Fruit fly (Drosophila melanogaster) whole organism, embryonic: ENCODE data around the gene MFS9.

Experiments
- B-H1 ChIP-seq: fragments of 200-800 bp; sonication (Bioruptor generic); IDR thresholded peaks from 3 replicates; pipeline ENCODE4 v1.3.6; 2022; ENCODE audit warnings: missing biosample characterization, missing genetic modification characterization
- Blimp-1 ChIP-seq: fragments of 200-800 bp; sonication (Bioruptor generic); optimal IDR thresholded peaks from 3 replicates; lab custom pipeline; 2018; ENCODE audit warnings: missing biosample characterization, missing genetic modification characterization, mild to moderate bottlenecking, moderate library complexity, missing genetic modification reagents
- CG1024 ChIP-seq: fragments of 200-800 bp; sonication (Bioruptor generic); IDR thresholded peaks from 2 replicates; pipeline ENCODE4 v1.3.6; 2022; ENCODE audit warnings: missing biosample characterization, missing genetic modification characterization
- CG10267 ChIP-seq: fragments of 200-800 bp; sonication (Bioruptor generic); optimal IDR thresholded peaks from 2 replicates; lab custom pipeline; 2018; ENCODE audit warnings: missing biosample characterization, mild to moderate bottlenecking, missing genetic modification characterization, moderate library complexity
- CG10274 ChIP-seq: fragments of 200-800 bp; sonication (Bioruptor generic); optimal IDR thresholded peaks from 3 replicates; lab custom pipeline; 2017; ENCODE audit warnings: missing biosample characterization, mild to moderate bottlenecking, missing genetic modification characterization
- CG11456 ChIP-seq: fragments of 200-800 bp; sonication (Bioruptor generic); IDR thresholded peaks from 3 replicates; pipeline ENCODE4 v1.3.6; 2022; ENCODE audit warnings: missing biosample characterization, missing genetic modification characterization
- CG12104 ChIP-seq: fragments of 200-800 bp; sonication (Bioruptor generic); optimal IDR thresholded peaks from 3 replicates; lab custom pipeline; 2016; ENCODE audit warnings: missing biosample characterization, missing genetic modification characterization
- CG12659 ChIP-seq: fragments of 200-800 bp; sonication (Bioruptor generic); optimal IDR thresholded peaks from 3 replicates; lab custom pipeline; 2017; ENCODE audit warnings: mild to moderate bottlenecking, missing biosample characterization, missing genetic modification reagents, missing genetic modification characterization
- CG12744 ChIP-seq: fragments of 200-800 bp; sonication (Bioruptor generic); optimal IDR thresholded peaks from 2 replicates; lab custom pipeline; 2016; ENCODE audit warnings: missing biosample characterization, missing genetic modification characterization
- CG14014 ChIP-seq: fragments of 200-800 bp; sonication (Bioruptor generic); IDR thresholded peaks from 2 replicates; pipeline ENCODE4 v1.3.6; 2022; ENCODE audit warnings: missing biosample characterization, missing genetic modification characterization
- CG2712 ChIP-seq: fragments of 200-800 bp; optimal IDR thresholded peaks from 3 replicates; lab custom pipeline; 2019; ENCODE audit warnings: missing biosample characterization, mild to moderate bottlenecking, missing genetic modification characterization, moderate library complexity
- CG33213 ChIP-seq: fragments of 200-800 bp; sonication (Bioruptor generic); optimal IDR thresholded peaks from 3 replicates; lab custom pipeline; 2016; ENCODE audit warnings: missing biosample characterization, missing genetic modification characterization
- CG34376 ChIP-seq: fragments of 200-800 bp; sonication (Bioruptor generic); optimal IDR thresholded peaks from 2 replicates; lab custom pipeline; 2018; ENCODE audit warnings: missing biosample characterization, mild to moderate bottlenecking, missing genetic modification characterization
- CG6791 ChIP-seq: fragments of 200-800 bp; sonication (Bioruptor generic); IDR thresholded peaks from 3 replicates; pipeline ENCODE4 v1.3.6; 2022; ENCODE audit warnings: missing biosample characterization, missing genetic modification characterization; ENCODE audit not compliant: partially characterized antibody
- CG9932 ChIP-seq: fragments of 200-800 bp; sonication (Bioruptor generic); IDR thresholded peaks from 2 replicates; pipeline ENCODE4 v1.3.6; 2022; ENCODE audit warnings: missing biosample characterization, missing genetic modification characterization
- Camta ChIP-seq: fragments of 200-800 bp; sonication (Bioruptor generic); optimal IDR thresholded peaks from 2 replicates; lab custom pipeline; 2016; ENCODE audit warnings: missing biosample characterization, missing genetic modification characterization
- D19A ChIP-seq: fragments of 200-800 bp; optimal IDR thresholded peaks from 3 replicates; lab custom pipeline; 2019; ENCODE audit warnings: missing biosample characterization, mild to moderate bottlenecking, missing genetic modification characterization, moderate library complexity
- E2f1 ChIP-seq: fragments of 200-800 bp; sonication (Bioruptor generic); IDR thresholded peaks from 2 replicates; pipeline ENCODE4 v1.3.6; 2022; ENCODE audit warnings: missing biosample characterization, missing genetic modification characterization
- HLH54F ChIP-seq: fragments of 200-800 bp; sonication (Bioruptor generic); optimal IDR thresholded peaks from 3 replicates; lab custom pipeline; 2016; ENCODE audit warnings: missing biosample characterization, missing genetic modification characterization
- Hsf ChIP-seq: fragments of 200-800 bp; sonication (Bioruptor generic); optimal IDR thresholded peaks from 3 replicates; lab custom pipeline; 2016; ENCODE audit warnings: missing biosample characterization, missing genetic modification characterization
- Lim3 ChIP-seq: fragments of 200-800 bp; sonication (Bioruptor generic); IDR thresholded peaks from 2 replicates; pipeline ENCODE4 v1.3.6; 2022; ENCODE audit warnings: missing biosample characterization, missing genetic modification characterization
- Mes4 ChIP-seq: fragments of 200-800 bp; sonication (Bioruptor generic); optimal IDR thresholded peaks from 2 replicates; lab custom pipeline; 2016; ENCODE audit warnings: missing biosample characterization, missing genetic modification characterization
- NK7.1 ChIP-seq: fragments of 200-800 bp; sonication (Bioruptor generic); optimal IDR thresholded peaks from 3 replicates; lab custom pipeline; 2016; ENCODE audit warnings: missing biosample characterization, missing genetic modification characterization
- Scr ChIP-seq: fragments of 200-800 bp; sonication (Bioruptor generic); IDR thresholded peaks from 2 replicates; pipeline ENCODE4 v1.3.6; 2022; ENCODE audit warnings: missing biosample characterization, missing genetic modification characterization; ENCODE audit not compliant: partially characterized antibody
- Sox102F ChIP-seq: fragments of 200-800 bp; sonication (Bioruptor generic); optimal IDR thresholded peaks from 2 replicates; lab custom pipeline; 2018; ENCODE audit warnings: missing biosample characterization, mild to moderate bottlenecking, missing genetic modification characterization, moderate library complexity
- Sry-β ChIP-seq: fragments of 200-800 bp; sonication (Bioruptor generic); optimal IDR thresholded peaks from 2 replicates; lab custom pipeline; 2018; ENCODE audit warnings: missing biosample characterization, mild to moderate bottlenecking, missing genetic modification characterization, moderate library complexity
- ash1 ChIP-seq: fragments of 200-800 bp; sonication (Bioruptor generic); optimal IDR thresholded peaks from 2 replicates; lab custom pipeline; 2018; ENCODE audit warnings: missing biosample characterization, mild to moderate bottlenecking, missing genetic modification characterization
- az2 ChIP-seq: fragments of 200-800 bp; sonication (Bioruptor generic); optimal IDR thresholded peaks from 3 replicates; lab custom pipeline; 2016; ENCODE audit warnings: missing biosample characterization, missing genetic modification characterization
- caup ChIP-seq: fragments of 200-800 bp; sonication (Bioruptor generic); optimal IDR thresholded peaks from 3 replicates; lab custom pipeline; 2017; ENCODE audit warnings: missing biosample characterization, mild to moderate bottlenecking, missing genetic modification characterization, moderate library complexity; ENCODE audit not compliant: severe bottlenecking
- chinmo ChIP-seq: fragments of 200-800 bp; sonication (Bioruptor generic); IDR thresholded peaks from 4 replicates; pipeline ENCODE4 v1.3.6; 2022; ENCODE audit warnings: missing biosample characterization, missing genetic modification characterization; ENCODE audit not compliant: partially characterized antibody
- crol ChIP-seq: fragments of 200-800 bp; sonication (Bioruptor generic); IDR thresholded peaks from 2 replicates; pipeline ENCODE4 v1.3.6; 2022; ENCODE audit warnings: missing biosample characterization, missing genetic modification characterization
- cwo ChIP-seq: fragments of 200-800 bp; sonication (Bioruptor generic); optimal IDR thresholded peaks from 3 replicates; lab custom pipeline; 2017; ENCODE audit warnings: missing biosample characterization, missing genetic modification characterization, mild to moderate bottlenecking, moderate library complexity, missing genetic modification reagents
- dan ChIP-seq: fragments of 200-800 bp; sonication (Bioruptor generic); IDR thresholded peaks from 2 replicates; pipeline ENCODE4 v1.3.6; 2022; ENCODE audit warnings: missing biosample characterization, missing genetic modification characterization
- dm ChIP-seq: fragments of 200-800 bp; sonication (Bioruptor generic); optimal IDR thresholded peaks from 3 replicates; lab custom pipeline; 2016; ENCODE audit warnings: missing biosample characterization, missing genetic modification characterization
- dmrt11E ChIP-seq: fragments of 200-800 bp; sonication (Bioruptor generic); optimal IDR thresholded peaks from 3 replicates; lab custom pipeline; 2018; ENCODE audit warnings: missing biosample characterization, mild to moderate bottlenecking, missing genetic modification characterization, moderate library complexity
- en ChIP-seq: fragments of 200-800 bp; sonication (Bioruptor generic); optimal IDR thresholded peaks from 2 replicates; lab custom pipeline; 2016; ENCODE audit warnings: missing biosample characterization, missing genetic modification characterization
- fd96Cb ChIP-seq: fragments of 200-800 bp; sonication (Bioruptor generic); optimal IDR thresholded peaks from 2 replicates; lab custom pipeline; 2018; ENCODE audit warnings: missing biosample characterization, mild to moderate bottlenecking, missing genetic modification characterization, moderate library complexity
- ftz-f1 ChIP-seq: fragments of 200-800 bp; sonication (Bioruptor generic); optimal IDR thresholded peaks from 2 replicates; lab custom pipeline; 2016; ENCODE audit warnings: missing biosample characterization, missing genetic modification characterization
- grn ChIP-seq: fragments of 200-800 bp; sonication (Bioruptor generic); optimal IDR thresholded peaks from 3 replicates; lab custom pipeline; 2017; ENCODE audit warnings: missing biosample characterization, missing genetic modification characterization
- gsb ChIP-seq: fragments of 200-800 bp; sonication (Bioruptor generic); IDR thresholded peaks from 2 replicates; pipeline ENCODE4 v1.3.6; 2022; ENCODE audit warnings: missing biosample characterization, missing genetic modification characterization
- hkb ChIP-seq, 2 experiments: fragments of 200-800 bp in 1 of 2; fragments of >200 bp in 1 of 2; sonication (Bioruptor generic) in 1 of 2; IDR thresholded peaks in 1 of 2; optimal IDR thresholded peaks in 1 of 2; 2 replicates each; pipeline versions ENCODE4 v1.3.6 to Lab custom; 2017 to 2022; ENCODE audit warnings: missing biosample characterization in 1 of 2, missing genetic modification characterization in 1 of 2
- inv ChIP-seq: fragments of 200-800 bp; sonication (Bioruptor generic); IDR thresholded peaks from 2 replicates; pipeline ENCODE4 v1.3.6; 2022; ENCODE audit warnings: missing biosample characterization, missing genetic modification characterization; ENCODE audit not compliant: partially characterized antibody
- peb ChIP-seq: fragments of 200-800 bp; sonication (Bioruptor generic); IDR thresholded peaks from 2 replicates; pipeline ENCODE4 v1.3.6; 2022; ENCODE audit warnings: missing biosample characterization, missing genetic modification characterization
- so ChIP-seq: fragments of 200-800 bp; sonication (Bioruptor generic); IDR thresholded peaks from 3 replicates; pipeline ENCODE4 v1.3.6; 2022; ENCODE audit warnings: missing biosample characterization, missing genetic modification characterization
- stwl ChIP-seq: fragments of 200-800 bp; sonication (Bioruptor generic); optimal IDR thresholded peaks from 3 replicates; lab custom pipeline; 2018; ENCODE audit warnings: missing biosample characterization, mild to moderate bottlenecking, missing genetic modification characterization, moderate library complexity

Gene MFS9

dm6 chr3R:20555023-20555422, 42.8 kb upstream of the MFS9 start (continued):
- no peak for TF ChIP-seq CG12104 (GFP tag; lab: Kevin White, UChicago)
- peak; percentile 69 for TF ChIP-seq D19A (tag; lab: Kevin White, UChicago)
- no peak for TF ChIP-seq CG10267
- TF ChIP-seq B-H1 (GFP tag; lab: Robert Waterston, UW), result no peak; the same call in 2 of the 3 replicates
- 0 out of 2 replicates have a peak, but pooled peaks have one; percentile 12 for TF ChIP-seq CG1024 (GFP tag; lab: Robert Waterston, UW)
- no peak for TF ChIP-seq hkb (optimal IDR thresholded peaks at IDR 0.05; lab: Kevin White, UChicago)
- TF ChIP-seq hkb (GFP tag; IDR thresholded peaks at IDR 0.05; lab: Robert Waterston, UW), result peak; percentile 76
- TF ChIP-seq NK7.1, result no peak
- no peak for TF ChIP-seq Hsf
- no peak for TF ChIP-seq HLH54F (GFP tag; lab: Kevin White, UChicago)
- TF ChIP-seq inv (GFP tag; lab: Robert Waterston, UW), result no peak
- no peak for TF ChIP-seq stwl (tag; lab: Kevin White, UChicago)
- TF ChIP-seq fd96Cb (tag; lab: Kevin White, UChicago), result no peak
- TF ChIP-seq Camta (GFP tag; lab: Kevin White, UChicago), result no peak
- 0 out of 2 replicates have a peak, but pooled peaks have one; percentile 21 for TF ChIP-seq gsb
- TF ChIP-seq chinmo (GFP tag; lab: Robert Waterston, UW), result no peak
- TF ChIP-seq grn (GFP tag; lab: Kevin White, UChicago), result peak; percentile 41
- TF ChIP-seq dan, result no peak
- no peak for TF ChIP-seq dm (GFP tag; lab: Kevin White, UChicago)
- TF ChIP-seq CG12744 (GFP tag; lab: Kevin White, UChicago), result no peak
- no peak for TF ChIP-seq peb (GFP tag; lab: Robert Waterston, UW)
- TF ChIP-seq so (GFP tag; lab: Robert Waterston, UW), result peak; percentile 49; the same call in 1 of the 3 replicates
- peak; percentile 60 for TF ChIP-seq CG9932
- TF ChIP-seq CG11456 (GFP tag; lab: Robert Waterston, UW), result no peak
- no peak for TF ChIP-seq Sox102F
- TF ChIP-seq cwo, result peak; percentile 79
- TF ChIP-seq en (GFP tag; lab: Kevin White, UChicago), result no peak
- no peak for TF ChIP-seq az2 (GFP tag; lab: Kevin White, UChicago)
- no peak for TF ChIP-seq crol (GFP tag; lab: Robert Waterston, UW)
- peak; percentile 71 for TF ChIP-seq E2f1
- no peak for TF ChIP-seq CG6791 (GFP tag; lab: Robert Waterston, UW)
- peak; percentile 37 for TF ChIP-seq caup
- TF ChIP-seq dmrt11E (tag; lab: Kevin White, UChicago), result no peak
- peak; percentile 25 for TF ChIP-seq CG10274
- no peak for TF ChIP-seq ftz-f1
- TF ChIP-seq CG2712 (tag; lab: Kevin White, UChicago), result peak; percentile 78
- TF ChIP-seq ash1, result no peak
- TF ChIP-seq CG14014 (GFP tag; lab: Robert Waterston, UW), result peak; percentile 59
- TF ChIP-seq Mes4, result no peak
- no peak for TF ChIP-seq CG33213
- no peak for TF ChIP-seq Scr (GFP tag; lab: Robert Waterston, UW)
- TF ChIP-seq CG34376 (GFP tag; lab: Kevin White, UChicago), result peak; percentile 45
- no peak for TF ChIP-seq Lim3 (GFP tag; lab: Robert Waterston, UW)
- TF ChIP-seq Sry-β (GFP tag; lab: Kevin White, UChicago), result no peak
- TF ChIP-seq Blimp-1 (GFP tag; lab: Kevin White, UChicago), result peak; percentile 43
- TF ChIP-seq CG12659 (GFP tag; lab: Kevin White, UChicago), result peak; percentile 6
